Fruit fly (Drosophila melanogaster) whole organism, embryonic: Measurements from ENCODE around the gene CG32276.

Experiments used
- Atf-2 ChIP-seq: fragments of 200-800 bp; sonication (Bioruptor generic); optimal IDR thresholded peaks from 2 replicates; lab custom pipeline; 2016; ENCODE audit warnings: missing biosample characterization, missing genetic modification characterization
- CG1024 ChIP-seq: fragments of 200-800 bp; sonication (Bioruptor generic); IDR thresholded peaks from 2 replicates; pipeline ENCODE4 v1.3.6; 2022; ENCODE audit warnings: missing biosample characterization, missing genetic modification characterization
- CG12942 ChIP-seq: fragments of 200-800 bp; sonication (Bioruptor generic); optimal IDR thresholded peaks from 3 replicates; lab custom pipeline; 2016; ENCODE audit warnings: missing biosample characterization, missing genetic modification characterization
- CG16813 ChIP-seq: fragments of 200-800 bp; sonication (Bioruptor generic); IDR thresholded peaks from 3 replicates; pipeline ENCODE4 v1.3.6; 2022; ENCODE audit warnings: missing biosample characterization, missing genetic modification characterization; ENCODE audit not compliant: partially characterized antibody
- CG18262 ChIP-seq: fragments of 200-800 bp; optimal IDR thresholded peaks from 3 replicates; lab custom pipeline; 2019; ENCODE audit warnings: missing biosample characterization, mild to moderate bottlenecking, missing genetic modification characterization, moderate library complexity
- CG18764 ChIP-seq: fragments of 200-800 bp; sonication (Bioruptor generic); optimal IDR thresholded peaks from 3 replicates; lab custom pipeline; 2016; ENCODE audit warnings: missing biosample characterization, missing genetic modification characterization
- CG2712 ChIP-seq: fragments of 200-800 bp; optimal IDR thresholded peaks from 3 replicates; lab custom pipeline; 2019; ENCODE audit warnings: missing biosample characterization, mild to moderate bottlenecking, missing genetic modification characterization, moderate library complexity
- CG2875 ChIP-seq: fragments of 200-800 bp; sonication (Bioruptor generic); optimal IDR thresholded peaks from 2 replicates; lab custom pipeline; 2017; ENCODE audit warnings: missing biosample characterization, mild to moderate bottlenecking, missing genetic modification characterization, missing genetic modification reagents
- CG30020 ChIP-seq: fragments of 200-800 bp; optimal IDR thresholded peaks from 2 replicates; lab custom pipeline; 2019; ENCODE audit warnings: missing biosample characterization, mild to moderate bottlenecking, missing genetic modification characterization, moderate library complexity
- CG30403 ChIP-seq: fragments of 200-800 bp; sonication (Bioruptor generic); optimal IDR thresholded peaks from 3 replicates; lab custom pipeline; 2016; ENCODE audit warnings: missing biosample characterization, missing genetic modification characterization
- CG3726 ChIP-seq: fragments of 200-800 bp; sonication (Bioruptor generic); IDR thresholded peaks from 3 replicates; pipeline ENCODE4, ENCODE4 v1.3.6; 2022; ENCODE audit warnings: missing biosample characterization, missing genetic modification characterization
- CG42726 ChIP-seq: fragments of 200-800 bp; sonication (Bioruptor generic); IDR thresholded peaks from 2 replicates; pipeline ENCODE4 v1.3.6; 2022; ENCODE audit warnings: missing biosample characterization, missing genetic modification characterization; ENCODE audit not compliant: partially characterized antibody
- CG4730 ChIP-seq: fragments of 200-800 bp; sonication (Bioruptor generic); IDR thresholded peaks from 2 replicates; pipeline ENCODE4 v1.3.6; 2022; ENCODE audit warnings: missing biosample characterization, missing genetic modification characterization
- CG6791 ChIP-seq: fragments of 200-800 bp; sonication (Bioruptor generic); IDR thresholded peaks from 3 replicates; pipeline ENCODE4 v1.3.6; 2022; ENCODE audit warnings: missing biosample characterization, missing genetic modification characterization; ENCODE audit not compliant: partially characterized antibody
- CG7786 ChIP-seq: fragments of 200-800 bp; sonication (Bioruptor generic); optimal IDR thresholded peaks from 2 replicates; lab custom pipeline; 2016; ENCODE audit warnings: missing biosample characterization, missing genetic modification characterization
- CG7963 ChIP-seq: fragments of 200-800 bp; sonication (Bioruptor generic); IDR thresholded peaks from 3 replicates; pipeline ENCODE4 v1.3.6; 2022; ENCODE audit warnings: missing biosample characterization, missing genetic modification characterization; ENCODE audit not compliant: partially characterized antibody
- CG8944 ChIP-seq: fragments of 200-800 bp; sonication (Bioruptor generic); optimal IDR thresholded peaks from 3 replicates; lab custom pipeline; 2016; ENCODE audit warnings: missing biosample characterization, missing genetic modification characterization
- CHES-1-like ChIP-seq: fragments of 200-800 bp; sonication (Bioruptor generic); optimal IDR thresholded peaks from 2 replicates; lab custom pipeline; 2016; ENCODE audit warnings: missing biosample characterization, missing genetic modification characterization
- D19A ChIP-seq: fragments of 200-800 bp; optimal IDR thresholded peaks from 3 replicates; lab custom pipeline; 2019; ENCODE audit warnings: missing biosample characterization, mild to moderate bottlenecking, missing genetic modification characterization, moderate library complexity
- Dek ChIP-seq: fragments of 200-800 bp; sonication (Bioruptor generic); optimal IDR thresholded peaks from 3 replicates; lab custom pipeline; 2019; ENCODE audit warnings: missing biosample characterization, mild to moderate bottlenecking, missing genetic modification characterization, moderate library complexity
- Elba2 ChIP-seq: fragments of 200-800 bp; sonication (Bioruptor generic); optimal IDR thresholded peaks from 3 replicates; lab custom pipeline; 2016; ENCODE audit warnings: missing biosample characterization, missing genetic modification characterization
- Fer2 ChIP-seq: fragments of 200-800 bp; sonication (Bioruptor generic); optimal IDR thresholded peaks from 2 replicates; lab custom pipeline; 2018; ENCODE audit warnings: missing biosample characterization, mild to moderate bottlenecking, missing genetic modification characterization, moderate library complexity
- HLH3B ChIP-seq: fragments of 200-800 bp; sonication (Bioruptor generic); IDR thresholded peaks from 2 replicates; pipeline ENCODE4 v1.3.6; 2022; ENCODE audit warnings: missing biosample characterization, missing genetic modification characterization
- Hey ChIP-seq: fragments of 200-800 bp; sonication (Bioruptor generic); optimal IDR thresholded peaks from 3 replicates; lab custom pipeline; 2018; ENCODE audit warnings: missing biosample characterization, mild to moderate bottlenecking, missing genetic modification characterization
- HmgD ChIP-seq: fragments of 200-800 bp; sonication (Bioruptor generic); optimal IDR thresholded peaks from 3 replicates; lab custom pipeline; 2016; ENCODE audit warnings: missing biosample characterization, missing genetic modification characterization
- Hr51 ChIP-seq, 2 experiments: fragments of 200-800 bp; sonication (Bioruptor generic); optimal IDR thresholded peaks; 2 replicates in 1 of 2; 3 replicates in 1 of 2; lab custom pipeline; 2016 to 2018; ENCODE audit warnings: missing biosample characterization in 2 of 2, missing genetic modification characterization in 2 of 2, mild to moderate bottlenecking in 1 of 2, moderate library complexity in 1 of 2
- Kr ChIP-seq: fragments of 200-800 bp; sonication (Bioruptor generic); optimal IDR thresholded peaks from 2 replicates; lab custom pipeline; 2017; ENCODE audit warnings: missing biosample characterization, mild to moderate bottlenecking, missing genetic modification characterization
- Lim3 ChIP-seq: fragments of 200-800 bp; sonication (Bioruptor generic); IDR thresholded peaks from 2 replicates; pipeline ENCODE4 v1.3.6; 2022; ENCODE audit warnings: missing biosample characterization, missing genetic modification characterization
- NFAT ChIP-seq: fragments of 200-800 bp; sonication (Bioruptor generic); IDR thresholded peaks from 2 replicates; pipeline ENCODE4 v1.3.6; 2022; ENCODE audit warnings: missing biosample characterization, missing genetic modification characterization
- NK7.1 ChIP-seq: fragments of 200-800 bp; sonication (Bioruptor generic); optimal IDR thresholded peaks from 3 replicates; lab custom pipeline; 2016; ENCODE audit warnings: missing biosample characterization, missing genetic modification characterization
- Nf-YB ChIP-seq: fragments of 200-800 bp; sonication (Bioruptor generic); optimal IDR thresholded peaks from 3 replicates; lab custom pipeline; 2019; ENCODE audit warnings: missing biosample characterization, mild to moderate bottlenecking, missing genetic modification characterization, moderate library complexity
- Opbp ChIP-seq: fragments of 200-800 bp; sonication (Bioruptor generic); IDR thresholded peaks from 3 replicates; pipeline ENCODE4 v1.3.6; 2022; ENCODE audit warnings: missing biosample characterization, missing genetic modification characterization; ENCODE audit not compliant: partially characterized antibody
- cad ChIP-seq: fragments of >200 bp; optimal IDR thresholded peaks from 2 replicates; lab custom pipeline; 2017; ENCODE audit warnings: missing biosample characterization, missing genetic modification characterization
- dimm ChIP-seq: fragments of 200-800 bp; sonication (Bioruptor generic); IDR thresholded peaks from 2 replicates; pipeline ENCODE4 v1.3.6; 2022; ENCODE audit warnings: missing biosample characterization, missing genetic modification characterization
- eve ChIP-seq, 2 experiments: fragments of >200 bp; optimal IDR thresholded peaks; 2 replicates each; lab custom pipeline; 2017; ENCODE audit warnings: missing biosample characterization in 2 of 2, missing genetic modification characterization in 2 of 2
- fd102C ChIP-seq: fragments of 200-800 bp; sonication (Bioruptor generic); optimal IDR thresholded peaks from 2 replicates; lab custom pipeline; 2018; ENCODE audit warnings: missing biosample characterization, mild to moderate bottlenecking, missing genetic modification characterization, moderate library complexity
- fd3F ChIP-seq: fragments of 200-800 bp; sonication (Bioruptor generic); optimal IDR thresholded peaks from 2 replicates; lab custom pipeline; 2018; ENCODE audit warnings: missing biosample characterization, mild to moderate bottlenecking, missing genetic modification characterization, moderate library complexity
- fd64A ChIP-seq: fragments of 200-800 bp; sonication (Bioruptor generic); optimal IDR thresholded peaks from 3 replicates; lab custom pipeline; 2018; ENCODE audit warnings: missing biosample characterization, mild to moderate bottlenecking, missing genetic modification characterization
- grn ChIP-seq: fragments of 200-800 bp; sonication (Bioruptor generic); optimal IDR thresholded peaks from 3 replicates; lab custom pipeline; 2017; ENCODE audit warnings: missing biosample characterization, missing genetic modification characterization
- gt ChIP-seq: fragments of 200-800 bp; sonication (Bioruptor generic); IDR thresholded peaks from 2 replicates; pipeline ENCODE4 v1.3.6; 2022; ENCODE audit warnings: missing biosample characterization, missing genetic modification characterization
- insv ChIP-seq, 2 experiments: fragments of 200-800 bp; sonication (Bioruptor generic); optimal IDR thresholded peaks; 3 replicates each; lab custom pipeline; 2016 to 2018; ENCODE audit warnings: missing biosample characterization in 2 of 2, missing genetic modification characterization in 2 of 2
- jumu ChIP-seq: fragments of 200-800 bp; sonication (Bioruptor generic); optimal IDR thresholded peaks from 3 replicates; lab custom pipeline; 2016; ENCODE audit warnings: missing biosample characterization, missing genetic modification characterization
- kni ChIP-seq: fragments of 200-800 bp; sonication (Bioruptor generic); optimal IDR thresholded peaks from 3 replicates; lab custom pipeline; 2017; ENCODE audit warnings: mild to moderate bottlenecking, missing biosample characterization, missing genetic modification reagents, missing genetic modification characterization
- pho ChIP-seq: fragments of 200-800 bp; sonication (Bioruptor generic); optimal IDR thresholded peaks from 2 replicates; lab custom pipeline; 2016; ENCODE audit warnings: missing biosample characterization, missing genetic modification characterization
- sc ChIP-seq, 3 experiments: fragments of >200 bp in 2 of 3; fragments of 200-800 bp in 1 of 3; sonication (Bioruptor generic) in 1 of 3; optimal IDR thresholded peaks; 2 replicates in 2 of 3; 3 replicates in 1 of 3; lab custom pipeline; 2017; ENCODE audit warnings: mild to moderate bottlenecking in 1 of 3, missing biosample characterization in 1 of 3, missing genetic modification characterization in 1 of 3, missing genetic modification reagents in 1 of 3
- scrt ChIP-seq: fragments of 200-800 bp; sonication (Bioruptor generic); optimal IDR thresholded peaks from 2 replicates; lab custom pipeline; 2018; ENCODE audit warnings: missing biosample characterization, mild to moderate bottlenecking, missing genetic modification characterization, moderate library complexity
- twi ChIP-seq: fragments of 200-800 bp; optimal IDR thresholded peaks from 2 replicates; lab custom pipeline; 2019; ENCODE audit warnings: missing biosample characterization, mild to moderate bottlenecking, missing genetic modification characterization, moderate library complexity
- zen ChIP-seq: fragments of 200-800 bp; sonication (Bioruptor generic); optimal IDR thresholded peaks from 3 replicates; lab custom pipeline; 2018; ENCODE audit warnings: missing biosample characterization, mild to moderate bottlenecking, missing genetic modification characterization, moderate library complexity
- zen2 ChIP-seq: fragments of 200-800 bp; sonication (Bioruptor generic); IDR thresholded peaks from 3 replicates; pipeline ENCODE4 v1.3.6; 2022; ENCODE audit warnings: missing biosample characterization, missing genetic modification characterization; ENCODE audit not compliant: partially characterized antibody

The CG32276 gene

dm6 chr3L:3239033-3239752 lies 40.3 kb upstream of the CG32276 start, which contains the start of gene CG17746 (continued):
- TF ChIP-seq fd64A (GFP tag; lab: Kevin White, UChicago) = no peak
- no peak for TF ChIP-seq eve (GFP tag; optimal IDR thresholded peaks at IDR 0.05; lab: Kevin White, UChicago)
- TF ChIP-seq Fer2 (tag; lab: Kevin White, UChicago) = no peak
- peak; percentile 80 for TF ChIP-seq Opbp (GFP tag; lab: Robert Waterston, UW)
- TF ChIP-seq Hey = no peak
- TF ChIP-seq CG7786 = peak; percentile 27
- no peak for TF ChIP-seq CG7963 (GFP tag; lab: Robert Waterston, UW)
- TF ChIP-seq fd3F (GFP tag; lab: Kevin White, UChicago) = no peak
- no peak for TF ChIP-seq gt (GFP tag; lab: Robert Waterston, UW)
- no peak for TF ChIP-seq zen2
- no peak for TF ChIP-seq Lim3 (GFP tag; lab: Robert Waterston, UW)
- peak; percentile 50 for TF ChIP-seq CG8944
- TF ChIP-seq cad (GFP tag; lab: Kevin White, UChicago) = no peak
- TF ChIP-seq CG18262 (tag; lab: Kevin White, UChicago) = no peak
- TF ChIP-seq D19A (tag; lab: Kevin White, UChicago) = no peak
- TF ChIP-seq CG42726 (GFP tag; lab: Robert Waterston, UW) = no peak
- no peak for TF ChIP-seq Kr (GFP tag; lab: Kevin White, UChicago)
- TF ChIP-seq twi (tag; lab: Kevin White, UChicago) = no peak
- peak; percentile 54 for TF ChIP-seq Dek (tag; lab: Kevin White, UChicago)
- peak; percentile 55; the same call in 1 of the 2 replicates for TF ChIP-seq NFAT (GFP tag; lab: Robert Waterston, UW)
- no peak for TF ChIP-seq CG30020 (tag; lab: Kevin White, UChicago)
- no peak for TF ChIP-seq CG3726
- no peak for TF ChIP-seq fd102C (GFP tag; lab: Kevin White, UChicago)
- TF ChIP-seq CG16813 (GFP tag; lab: Robert Waterston, UW) = peak; percentile 60; the same call in 2 of the 3 replicates
- TF ChIP-seq scrt (GFP tag; lab: Kevin White, UChicago) = no peak
- no peak for TF ChIP-seq NK7.1 (GFP tag; lab: Kevin White, UChicago)
- TF ChIP-seq CG1024 (GFP tag; lab: Robert Waterston, UW) = no peak
- TF ChIP-seq kni (GFP tag; lab: Kevin White, UChicago) = no peak
- TF ChIP-seq Hr51 (GFP tag; optimal IDR thresholded peaks at IDR 0.05; lab: Kevin White, UChicago) = peak in 1 of 2 experiments; percentile 78
- peak; percentile 70 for TF ChIP-seq pho (GFP tag; lab: Kevin White, UChicago)
- TF ChIP-seq insv (GFP tag; optimal IDR thresholded peaks at IDR 0.05; lab: Kevin White, UChicago) = no peak
- TF ChIP-seq CG12942 = no peak
- TF ChIP-seq HmgD (GFP tag; lab: Kevin White, UChicago) = peak; percentile 53
- TF ChIP-seq HLH3B (GFP tag; lab: Robert Waterston, UW) = no peak
- no peak for TF ChIP-seq CG18764 (GFP tag; lab: Kevin White, UChicago)
- no peak for TF ChIP-seq Nf-YB (GFP tag; lab: Kevin White, UChicago)
- TF ChIP-seq CG6791 (GFP tag; lab: Robert Waterston, UW) = peak; percentile 67
- TF ChIP-seq CG30403 (GFP tag; lab: Kevin White, UChicago) = peak; percentile 60
- TF ChIP-seq CHES-1-like (GFP tag; lab: Kevin White, UChicago) = peak; percentile 79
- TF ChIP-seq CG4730 (GFP tag; lab: Robert Waterston, UW) = no peak
- no peak for TF ChIP-seq Elba2 (GFP tag; lab: Kevin White, UChicago)
- no peak for TF ChIP-seq Atf-2
- no peak for TF ChIP-seq CG2875 (GFP tag; lab: Kevin White, UChicago)
- TF ChIP-seq jumu = peak; percentile 33
- TF ChIP-seq dimm (GFP tag; lab: Robert Waterston, UW) = no peak
- peak; percentile 21 for TF ChIP-seq zen (tag; lab: Kevin White, UChicago)
- no peak for TF ChIP-seq sc (optimal IDR thresholded peaks at IDR 0.05; lab: Kevin White, UChicago)
- no peak for TF ChIP-seq sc (GFP tag; optimal IDR thresholded peaks at IDR 0.05; lab: Kevin White, UChicago)
- TF ChIP-seq grn (GFP tag; lab: Kevin White, UChicago) = no peak
- TF ChIP-seq CG2712 (tag; lab: Kevin White, UChicago) = peak; percentile 56
